Worm (Caenorhabditis elegans) whole organism, L2 larva: ENCODE measurements around the gene nhr-212.

Source experiments
- ZK546.5 ChIP-seq: sonication (generic microtip); optimal IDR thresholded peaks from 2 replicates; lab custom pipeline; 2017; ENCODE audit warnings: missing biosample characterization, missing genetic modification characterization
- aly-2 ChIP-seq: fragments of 150-350 bp; optimal IDR thresholded peaks from 2 replicates; lab custom pipeline; 2014; ENCODE audit warnings: missing biosample characterization, missing genetic modification characterization
- blmp-1 ChIP-seq: sonication (generic microtip); optimal IDR thresholded peaks from 2 replicates; lab custom pipeline; 2017; ENCODE audit warnings: missing genetic modification characterization, mild to moderate bottlenecking, missing compliant biosample characterization, antibody characterized with exemption, moderate library complexity; ENCODE audit not compliant: insufficient read depth
- lin-13 ChIP-seq: fragments of 150-350 bp; optimal IDR thresholded peaks from 2 replicates; lab custom pipeline; 2014; ENCODE audit warnings: missing biosample characterization, missing genetic modification reagents, missing genetic modification characterization
- mab-5 ChIP-seq: fragments of 150-350 bp; optimal IDR thresholded peaks from 2 replicates; lab custom pipeline; 2014; ENCODE audit warnings: missing biosample characterization, missing genetic modification characterization
- mdl-1 ChIP-seq, 2 experiments: fragments of 150-350 bp in 1 of 2; sonication (generic microtip) in 1 of 2; optimal IDR thresholded peaks; 2 replicates each; lab custom pipeline; 2017; ENCODE audit warnings: missing biosample characterization in 2 of 2, missing genetic modification characterization in 2 of 2
- nhr-25 ChIP-seq: fragments of 150-350 bp; sonication (generic microtip); optimal IDR thresholded peaks from 3 replicates; lab custom pipeline; 2014; ENCODE audit warnings: missing biosample characterization, missing genetic modification characterization
- unc-39 ChIP-seq: fragments of 150-350 bp; optimal IDR thresholded peaks from 2 replicates; lab custom pipeline; 2014; ENCODE audit warnings: missing biosample characterization, missing genetic modification characterization

- TF ChIP-seq nhr-25 (tag; lab: Kevin White, UChicago) (no peak), mab-5 (no peak), lin-13 (GFP tag; lab: Kevin White, UChicago) (no peak), mdl-1 (tag; optimal IDR thresholded peaks at IDR 0.05; lab: Kevin White, UChicago) (no peak), blmp-1 (no peak), aly-2 (tag; lab: Kevin White, UChicago) (no peak), unc-39 (tag; lab: Kevin White, UChicago) (no peak), ZK546.5 (tag; lab: Kevin White, UChicago) (no peak)
Measured at ce11 chrV:449685-450084, 35.0 kb upstream of the nhr-212 start, which contains the start of gene M02H5.8.
